Fruit fly (Drosophila melanogaster) whole organism, adult: ENCODE measurements around the gene RpS7.

Experiments
- CG5204 ChIP-seq: fragments of 200-800 bp; sonication (Bioruptor generic); optimal IDR thresholded peaks from 2 replicates; lab custom pipeline; 2016; ENCODE audit warnings: missing biosample characterization, missing genetic modification characterization
- CG7045 ChIP-seq: fragments of 200-800 bp; sonication (Bioruptor generic); optimal IDR thresholded peaks from 2 replicates; lab custom pipeline; 2017; ENCODE audit warnings: missing biosample characterization, mild to moderate bottlenecking, missing genetic modification characterization
- Crg-1 ChIP-seq: fragments of 200-800 bp; sonication (Bioruptor generic); optimal IDR thresholded peaks from 2 replicates; lab custom pipeline; 2016; ENCODE audit warnings: missing biosample characterization, missing genetic modification characterization
- Mnt ChIP-seq: fragments of 200-800 bp; sonication (Bioruptor generic); optimal IDR thresholded peaks from 2 replicates; lab custom pipeline; 2016; ENCODE audit warnings: missing biosample characterization, mild to moderate bottlenecking, missing genetic modification characterization
- cic ChIP-seq: fragments of 200-800 bp; sonication (Bioruptor generic); optimal IDR thresholded peaks from 2 replicates; lab custom pipeline; 2017; ENCODE audit warnings: missing biosample characterization, mild to moderate bottlenecking, missing genetic modification characterization, moderate library complexity
- cnc ChIP-seq, 2 experiments: fragments of >200 bp; optimal IDR thresholded peaks; 2 replicates each; lab custom pipeline; 2017
- ovo ChIP-seq: fragments of 200-800 bp; sonication (Bioruptor generic); optimal IDR thresholded peaks from 2 replicates; lab custom pipeline; 2016; ENCODE audit warnings: missing biosample characterization, missing genetic modification characterization
- pad ChIP-seq: fragments of 200-800 bp; sonication (Bioruptor generic); optimal IDR thresholded peaks from 3 replicates; lab custom pipeline; 2017; ENCODE audit warnings: missing biosample characterization, missing genetic modification characterization, mild to moderate bottlenecking, moderate library complexity, missing genetic modification reagents
- tj ChIP-seq: fragments of 200-800 bp; sonication (Bioruptor generic); optimal IDR thresholded peaks from 3 replicates; lab custom pipeline; 2017; ENCODE audit warnings: missing biosample characterization, mild to moderate bottlenecking, missing genetic modification characterization, moderate library complexity
- toe ChIP-seq: fragments of 200-800 bp; sonication (Bioruptor generic); optimal IDR thresholded peaks from 2 replicates; lab custom pipeline; 2016; ENCODE audit warnings: missing biosample characterization, missing genetic modification characterization

DNA sequence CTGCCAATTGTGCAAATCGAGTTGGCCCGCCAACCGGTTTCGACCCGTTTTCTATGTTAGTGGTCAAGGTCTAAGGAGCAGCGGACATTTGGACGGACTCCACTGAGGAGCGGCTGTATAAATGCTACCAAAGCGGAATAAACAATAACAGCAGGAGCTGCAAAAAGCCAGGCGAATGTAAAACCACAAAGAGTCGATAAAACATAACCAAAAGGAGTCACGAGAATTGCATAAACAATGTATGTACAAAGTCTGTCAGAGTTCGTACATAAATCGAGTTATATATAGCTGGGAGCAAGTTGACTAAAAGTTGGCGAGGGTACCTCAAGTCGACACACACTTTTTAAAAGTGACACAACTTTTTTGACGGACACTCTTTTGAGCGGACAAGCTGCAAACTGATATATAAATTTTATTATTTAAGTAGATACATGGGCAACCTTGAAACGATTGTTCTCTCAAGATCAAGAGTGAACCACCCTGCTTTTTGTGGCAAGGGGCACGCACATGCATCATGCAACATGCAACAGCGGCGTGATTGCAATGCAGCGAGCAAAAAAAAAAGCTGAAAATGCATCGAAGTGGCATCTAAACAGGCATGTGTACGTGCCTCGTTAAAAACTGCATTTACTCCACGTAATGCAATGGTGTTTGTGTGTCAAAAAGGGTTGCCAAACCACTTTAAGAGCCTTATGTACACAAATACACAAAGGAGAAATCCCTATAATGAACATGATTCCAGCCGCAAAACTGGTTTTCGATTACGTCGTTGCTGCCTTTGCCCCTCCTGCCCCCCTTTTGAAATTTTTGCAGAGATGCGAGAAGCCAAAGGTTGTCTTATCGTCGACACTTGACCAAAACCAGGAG is 46.7 kb upstream of the RpS7 start:
- TF ChIP-seq ovo (no peak), toe (no peak), cnc (optimal IDR thresholded peaks at IDR 0.05; lab: Kevin White, UChicago) (no peak), CG5204 (GFP tag; lab: Kevin White, UChicago) (no peak), CG7045 (GFP tag; lab: Kevin White, UChicago) (no peak), Mnt (GFP tag; lab: Kevin White, UChicago) (no peak), cic (GFP tag; lab: Kevin White, UChicago) (no peak), tj (GFP tag; lab: Kevin White, UChicago) (no peak), Crg-1 (GFP tag; lab: Kevin White, UChicago) (no peak), pad (GFP tag; lab: Kevin White, UChicago) (no peak)
